Worm (Caenorhabditis elegans) whole organism, mixed stage, embryonic: ENCODE results near the gene ntl-2.

Experiments
- cnd-1 ChIP-seq: fragments of 200-800 bp; sonication (Bioruptor generic); optimal IDR thresholded peaks from 2 replicates; lab custom pipeline; 2018; ENCODE audit warnings: mild to moderate bottlenecking, missing genetic modification characterization, missing compliant biosample characterization
- elt-3 ChIP-seq: fragments of 150-350 bp; optimal IDR thresholded peaks from 2 replicates; lab custom pipeline; 2014; ENCODE audit warnings: missing biosample characterization, missing genetic modification characterization
- lin-32 ChIP-seq: fragments of 200-800 bp; sonication (Bioruptor generic); optimal IDR thresholded peaks from 2 replicates; lab custom pipeline; 2018; ENCODE audit warnings: mild to moderate bottlenecking, missing genetic modification characterization, missing compliant biosample characterization
- lsy-2 ChIP-seq: fragments of 150-350 bp; optimal IDR thresholded peaks from 2 replicates; lab custom pipeline; 2014; ENCODE audit warnings: missing biosample characterization, missing genetic modification characterization
- nhr-76 ChIP-seq: sonication (generic microtip); optimal IDR thresholded peaks from 2 replicates; lab custom pipeline; 2017; ENCODE audit warnings: missing biosample characterization, missing genetic modification characterization
- snpc-4 ChIP-seq: fragments of 150-350 bp; optimal IDR thresholded peaks from 2 replicates; lab custom pipeline; 2014; ENCODE audit warnings: missing biosample characterization, missing genetic modification characterization
- unc-39 ChIP-seq: fragments of 150-350 bp; optimal IDR thresholded peaks from 2 replicates; lab custom pipeline; 2014; ENCODE audit warnings: missing biosample characterization, missing genetic modification characterization
- unc-62 ChIP-seq: fragments of 150-350 bp; optimal IDR thresholded peaks from 2 replicates; lab custom pipeline; 2014; ENCODE audit warnings: missing biosample characterization, missing genetic modification reagents, missing genetic modification characterization

ce11 chrII:4369715-4370114 is 6.5 kb downstream of the ntl-2 start:
- TF ChIP-seq lin-32 (no peak), elt-3 (tag; lab: Kevin White, UChicago) (no peak), unc-39 (tag; lab: Kevin White, UChicago) (no peak), nhr-76 (tag; lab: Kevin White, UChicago) (no peak), lsy-2 (tag; lab: Kevin White, UChicago) (no peak), snpc-4 (tag; lab: Kevin White, UChicago) (no peak), unc-62 (no peak), cnd-1 (tag; lab: Kevin White, UChicago) (no peak)
